Worm (Caenorhabditis elegans) whole organism, midembryonic: ENCODE results near the gene W02A2.5.

Experiments used
- T22C8.4 ChIP-seq: fragments of 200-800 bp; sonication (Bioruptor generic); IDR thresholded peaks from 2 replicates; pipeline ENCODE4 v1.3.6; 2022; ENCODE audit warnings: missing genetic modification characterization, missing compliant biosample characterization
- cog-1 ChIP-seq: sonication (generic microtip); optimal IDR thresholded peaks from 2 replicates; lab custom pipeline; 2016; ENCODE audit warnings: missing genetic modification characterization, missing compliant biosample characterization
- flt-1 ChIP-seq: fragments of 200-800 bp; sonication (Bioruptor generic); IDR thresholded peaks from 2 replicates; pipeline ENCODE4 v1.3.6; 2022; ENCODE audit warnings: missing genetic modification characterization, missing compliant biosample characterization
- tab-1 ChIP-seq: fragments of 200-800 bp; sonication (Bioruptor generic); IDR thresholded peaks from 2 replicates; pipeline ENCODE4 v1.3.6; 2022; ENCODE audit warnings: missing genetic modification characterization, missing compliant biosample characterization
- ztf-23 ChIP-seq: fragments of 200-800 bp; sonication (Bioruptor generic); IDR thresholded peaks from 2 replicates; pipeline ENCODE4 v1.3.6; 2022; ENCODE audit warnings: missing genetic modification reagents, missing genetic modification characterization, missing compliant biosample characterization

DNA sequence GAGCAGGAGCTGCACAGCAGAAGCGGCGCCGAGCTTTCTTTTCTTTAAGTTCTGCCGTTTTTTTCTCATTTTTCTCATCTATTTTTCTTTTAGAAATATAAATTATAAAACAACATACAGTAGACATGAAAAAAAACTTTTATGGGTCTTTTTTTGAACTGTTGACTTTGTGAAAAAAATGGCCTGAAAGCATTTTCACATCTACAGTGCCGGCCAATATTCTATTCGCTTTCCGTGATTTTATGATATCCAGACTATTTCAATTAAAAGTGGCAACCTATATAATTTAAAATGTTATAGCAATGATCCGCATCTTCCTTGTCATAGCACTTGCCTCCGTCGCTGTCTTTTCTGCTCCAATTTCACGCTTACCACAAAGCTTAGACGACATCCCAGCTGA lies 14.6 kb upstream of the W02A2.5 start, which contains the start of gene far-6:
- TF ChIP-seq ztf-23 (GFP tag; lab: Robert Waterston, UW), result no peak
- no peak for TF ChIP-seq T22C8.4 (GFP tag; lab: Robert Waterston, UW)
- no peak for TF ChIP-seq flt-1 (GFP tag; lab: Robert Waterston, UW)
- TF ChIP-seq tab-1 (GFP tag; lab: Robert Waterston, UW), result no peak
- TF ChIP-seq cog-1, result no peak
